Worm (Caenorhabditis elegans) whole organism, mixed stage, embryonic: Measurements from ENCODE around the gene K09C8.8.

Source experiments
- M03D4.4 ChIP-seq: sonication (generic microtip); optimal IDR thresholded peaks from 2 replicates; lab custom pipeline; 2017; ENCODE audit warnings: mild to moderate bottlenecking, missing genetic modification characterization, missing compliant biosample characterization
- bed-3 ChIP-seq: fragments of 200-800 bp; sonication (Bioruptor generic); optimal IDR thresholded peaks from 3 replicates; lab custom pipeline; 2018; ENCODE audit warnings: mild to moderate bottlenecking, missing genetic modification characterization, moderate library complexity, missing compliant biosample characterization
- blmp-1 ChIP-seq: fragments of 150-350 bp; optimal IDR thresholded peaks from 2 replicates; lab custom pipeline; 2014; ENCODE audit warnings: missing biosample characterization, missing genetic modification characterization
- ceh-39 ChIP-seq: fragments of 150-350 bp; optimal IDR thresholded peaks from 2 replicates; lab custom pipeline; 2014; ENCODE audit warnings: missing biosample characterization, missing genetic modification characterization
- ceh-43 ChIP-seq: fragments of 200-800 bp; sonication (Bioruptor generic); optimal IDR thresholded peaks from 2 replicates; lab custom pipeline; 2018; ENCODE audit warnings: mild to moderate bottlenecking, missing genetic modification characterization, moderate library complexity, missing compliant biosample characterization
- ceh-83 ChIP-seq: fragments of 200-800 bp; sonication (Bioruptor generic); optimal IDR thresholded peaks from 2 replicates; lab custom pipeline; 2018; ENCODE audit warnings: mild to moderate bottlenecking, missing genetic modification characterization, missing compliant biosample characterization
- ces-1 ChIP-seq: fragments of 150-350 bp; optimal IDR thresholded peaks from 2 replicates; lab custom pipeline; 2014; ENCODE audit warnings: missing biosample characterization, missing genetic modification reagents, missing genetic modification characterization
- cnd-1 ChIP-seq: fragments of 200-800 bp; sonication (Bioruptor generic); optimal IDR thresholded peaks from 2 replicates; lab custom pipeline; 2018; ENCODE audit warnings: mild to moderate bottlenecking, missing genetic modification characterization, missing compliant biosample characterization
- drap-1 ChIP-seq: fragments of 200-800 bp; sonication (Bioruptor generic); optimal IDR thresholded peaks from 3 replicates; lab custom pipeline; 2018; ENCODE audit warnings: mild to moderate bottlenecking, missing genetic modification characterization, missing compliant biosample characterization
- elt-1 ChIP-seq: sonication (generic microtip); optimal IDR thresholded peaks from 2 replicates; lab custom pipeline; 2017; ENCODE audit warnings: missing genetic modification characterization, mild to moderate bottlenecking, missing compliant biosample characterization, antibody characterized with exemption, moderate library complexity, borderline replicate concordance; ENCODE audit not compliant: insufficient read depth
- lin-13 ChIP-seq: fragments of 150-350 bp; optimal IDR thresholded peaks from 2 replicates; lab custom pipeline; 2014; ENCODE audit warnings: missing biosample characterization, missing genetic modification characterization
- lin-32 ChIP-seq: fragments of 200-800 bp; sonication (Bioruptor generic); optimal IDR thresholded peaks from 2 replicates; lab custom pipeline; 2018; ENCODE audit warnings: mild to moderate bottlenecking, missing genetic modification characterization, missing compliant biosample characterization
- nhr-237 ChIP-seq: fragments of 150-350 bp; optimal IDR thresholded peaks from 2 replicates; lab custom pipeline; 2014; ENCODE audit warnings: missing biosample characterization, missing genetic modification characterization
- nhr-28 ChIP-seq: fragments of 150-350 bp; optimal IDR thresholded peaks from 2 replicates; lab custom pipeline; 2014; ENCODE audit warnings: missing biosample characterization, missing genetic modification characterization
- nhr-76 ChIP-seq: sonication (generic microtip); optimal IDR thresholded peaks from 2 replicates; lab custom pipeline; 2017; ENCODE audit warnings: missing biosample characterization, missing genetic modification characterization
- pha-4 ChIP-seq: fragments of 150-350 bp; optimal IDR thresholded peaks from 2 replicates; lab custom pipeline; 2018; ENCODE audit warnings: missing biosample characterization, missing genetic modification reagents, missing genetic modification characterization
- sem-2 ChIP-seq: fragments of 200-800 bp; sonication (Bioruptor generic); optimal IDR thresholded peaks from 2 replicates; lab custom pipeline; 2018; ENCODE audit warnings: mild to moderate bottlenecking, missing genetic modification characterization, missing compliant biosample characterization
- snpc-4 ChIP-seq: fragments of 150-350 bp; optimal IDR thresholded peaks from 2 replicates; lab custom pipeline; 2014; ENCODE audit warnings: missing biosample characterization, missing genetic modification characterization
- sptf-1 ChIP-seq: sonication (generic microtip); optimal IDR thresholded peaks from 2 replicates; lab custom pipeline; 2017; ENCODE audit warnings: mild to moderate bottlenecking, missing genetic modification characterization, moderate library complexity, missing compliant biosample characterization
- tbx-8 ChIP-seq: fragments of 200-800 bp; sonication (Bioruptor generic); optimal IDR thresholded peaks from 2 replicates; lab custom pipeline; 2018; ENCODE audit warnings: mild to moderate bottlenecking, missing genetic modification characterization, moderate library complexity, missing compliant biosample characterization
- unc-62 ChIP-seq: fragments of 150-350 bp; optimal IDR thresholded peaks from 2 replicates; lab custom pipeline; 2014; ENCODE audit warnings: missing biosample characterization, missing genetic modification reagents, missing genetic modification characterization
- zip-8 ChIP-seq: fragments of 150-350 bp; optimal IDR thresholded peaks from 2 replicates; lab custom pipeline; 2014; ENCODE audit warnings: missing biosample characterization, missing genetic modification characterization
- ztf-11 ChIP-seq: fragments of 150-350 bp; optimal IDR thresholded peaks from 2 replicates; lab custom pipeline; 2014; ENCODE audit warnings: missing biosample characterization, missing genetic modification characterization

The K09C8.8 gene

DNA sequence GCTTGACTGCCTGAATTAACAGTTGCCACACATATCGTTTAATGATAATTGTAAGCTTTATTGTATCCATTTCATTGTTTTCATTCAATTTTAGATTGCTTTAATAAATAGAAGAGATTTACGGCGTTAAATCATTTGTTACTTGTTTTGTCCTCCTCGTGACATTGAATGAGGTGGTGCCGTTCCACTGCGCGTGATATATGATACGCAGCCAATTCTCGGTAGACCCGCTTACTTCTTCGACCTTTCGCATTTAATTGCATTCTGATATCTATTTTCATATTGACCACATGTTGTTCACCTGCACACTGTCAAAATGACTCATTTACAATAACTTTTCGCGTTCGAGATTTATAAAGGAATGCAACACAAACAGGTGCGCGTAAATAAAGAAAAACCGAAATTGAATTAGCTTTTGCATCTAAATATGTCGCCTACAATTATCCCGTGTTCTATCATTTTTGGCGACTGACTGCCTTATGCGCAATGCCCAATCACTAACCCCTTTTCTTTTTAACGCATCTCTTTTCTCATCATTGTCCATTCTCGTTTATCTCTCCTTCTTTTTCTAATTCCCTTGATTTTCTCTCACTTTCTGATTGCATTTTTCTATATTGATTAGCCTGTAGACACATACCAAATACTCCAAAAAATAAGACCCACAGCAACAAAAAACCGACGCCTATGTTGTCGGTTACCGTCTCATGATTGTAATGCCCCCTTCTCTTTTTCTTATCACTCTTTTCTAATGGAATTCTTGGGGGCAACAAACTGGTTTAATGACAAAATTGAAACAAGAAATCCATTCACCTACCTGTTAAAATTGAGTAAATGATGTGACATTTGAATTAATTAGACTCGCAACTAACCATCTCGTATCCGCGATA, 43.9 kb downstream of the K09C8.8 start:
- no peak for TF ChIP-seq nhr-28 (tag; lab: Kevin White, UChicago)
- TF ChIP-seq cnd-1 (tag; lab: Kevin White, UChicago), result no peak
- TF ChIP-seq tbx-8 (GFP tag; lab: Kevin White, UChicago), result no peak
- no peak for TF ChIP-seq unc-62 (GFP tag; lab: Kevin White, UChicago)
- no peak for TF ChIP-seq nhr-76 (tag; lab: Kevin White, UChicago)
- no peak for TF ChIP-seq ceh-83 (GFP tag; lab: Kevin White, UChicago)
- no peak for TF ChIP-seq sptf-1 (tag; lab: Kevin White, UChicago)
- no peak for TF ChIP-seq elt-1
- no peak for TF ChIP-seq sem-2 (GFP tag; lab: Kevin White, UChicago)
- no peak for TF ChIP-seq drap-1 (GFP tag; lab: Kevin White, UChicago)
- no peak for TF ChIP-seq lin-32 (GFP tag; lab: Kevin White, UChicago)
- TF ChIP-seq snpc-4, result no peak
- no peak for TF ChIP-seq ces-1 (GFP tag; lab: Kevin White, UChicago)
- TF ChIP-seq M03D4.4, result no peak
- TF ChIP-seq lin-13 (tag; lab: Kevin White, UChicago), result no peak
- no peak for TF ChIP-seq blmp-1
- TF ChIP-seq ztf-11 (tag; lab: Kevin White, UChicago), result no peak
- no peak for TF ChIP-seq zip-8 (tag; lab: Kevin White, UChicago)
- no peak for TF ChIP-seq ceh-43 (GFP tag; lab: Kevin White, UChicago)

DNA sequence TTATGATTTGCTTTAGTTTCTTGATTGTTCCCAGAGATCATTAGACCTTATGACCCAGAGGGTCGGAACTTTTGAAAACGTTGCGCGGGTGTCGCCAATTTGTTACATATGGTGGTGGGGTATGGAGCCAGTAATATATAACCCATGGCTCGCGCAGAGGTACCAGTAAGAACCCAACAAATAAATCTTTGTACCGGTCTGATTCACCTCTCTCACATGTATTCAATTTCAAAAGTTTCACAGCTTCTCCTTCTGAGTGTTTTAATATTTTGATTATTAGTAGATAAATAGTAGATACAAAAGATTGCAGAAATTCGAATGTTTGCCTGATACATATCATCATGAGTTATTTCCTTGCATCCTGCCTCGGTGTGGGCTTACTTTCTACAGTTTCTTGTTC, 45.4 kb downstream of the K09C8.8 start, which contains the start of gene egl-15:
Gene egl-15, plus strand, starts transcription at position 301 of the 400 bp plus-strand sequence.
- TF ChIP-seq pha-4 (tag; lab: Kevin White, UChicago), result no peak
- no peak for TF ChIP-seq bed-3 (GFP tag; lab: Kevin White, UChicago)
- TF ChIP-seq sem-2 (GFP tag; lab: Kevin White, UChicago), result no peak
- TF ChIP-seq snpc-4, result no peak
- TF ChIP-seq nhr-237 (tag; lab: Kevin White, UChicago), result no peak
- TF ChIP-seq drap-1 (GFP tag; lab: Kevin White, UChicago), result no peak
- TF ChIP-seq ceh-39 (tag; lab: Kevin White, UChicago), result no peak
- no peak for TF ChIP-seq ztf-11 (tag; lab: Kevin White, UChicago)
- TF ChIP-seq tbx-8 (GFP tag; lab: Kevin White, UChicago), result no peak
- no peak for TF ChIP-seq cnd-1 (tag; lab: Kevin White, UChicago)
- no peak for TF ChIP-seq sptf-1 (tag; lab: Kevin White, UChicago)
